Fruit fly (Drosophila melanogaster): ENCODE results near the gene SAK.
A peak's percentile ranks its signal among the peaks of the same experiment; 100 is the strongest.

Gene SAK

DNA sequence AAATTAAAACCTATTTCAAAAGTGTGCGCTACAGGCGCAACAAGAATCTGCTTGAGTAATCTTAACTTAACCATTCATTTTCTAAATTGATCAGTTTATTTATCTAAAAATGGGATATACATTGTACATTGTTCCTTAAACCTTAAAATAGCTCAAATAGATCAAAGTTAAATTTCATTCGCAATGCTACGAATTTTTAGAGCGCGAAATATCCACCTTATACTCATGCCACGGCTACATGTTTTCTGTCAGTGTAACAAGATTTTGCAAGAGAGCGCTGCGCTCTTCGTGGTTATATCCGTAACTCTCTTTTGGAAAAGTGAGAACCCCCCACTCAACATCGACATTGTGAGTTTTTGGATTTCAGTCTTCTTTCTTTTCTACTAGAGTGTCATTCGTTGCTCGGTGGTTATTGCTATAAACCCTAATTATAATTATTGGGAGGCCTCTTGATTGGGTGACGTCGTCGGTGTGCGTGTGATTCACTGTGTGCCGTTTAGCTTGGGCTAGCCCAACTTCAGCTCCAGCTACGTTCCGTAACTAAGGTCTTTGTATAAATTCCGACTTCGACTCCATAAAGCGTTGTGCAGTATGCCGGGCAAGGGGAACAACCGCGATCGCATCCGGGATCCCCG, 6.1 kb downstream of the SAK start (continued):
- TF ChIP-seq Ptx1 (GFP tag; IDR thresholded peaks at IDR 0.05) (peak; percentile 28; the same call in 1 of the 2 replicates), bowl (GFP tag; IDR thresholded peaks at IDR 0.05) (no peak), stc (GFP tag; IDR thresholded peaks at IDR 0.05) (no peak), CG7745 (tag; optimal IDR thresholded peaks at IDR 0.05) (peak; percentile 37), CG1602 (GFP tag; optimal IDR thresholded peaks at IDR 0.05) (no peak), CG2712 (tag; optimal IDR thresholded peaks at IDR 0.05) (peak; percentile 51), Med (GFP tag) (peak; percentile 71), corto (GFP tag; optimal IDR thresholded peaks at IDR 0.05) (no peak), C15 (GFP tag; IDR thresholded peaks at IDR 0.05) (no peak), sens-2 (GFP tag; IDR thresholded peaks at IDR 0.05) (no peak), CG9797 (GFP tag; optimal IDR thresholded peaks at IDR 0.05) (no peak), CG15696 (tag; optimal IDR thresholded peaks at IDR 0.05) (no peak), Nf-YC (tag; optimal IDR thresholded peaks at IDR 0.05) (no peak), jing (GFP tag; optimal IDR thresholded peaks at IDR 0.05) (no peak), emc (GFP tag; optimal IDR thresholded peaks at IDR 0.05) (no peak), cad (GFP tag; optimal IDR thresholded peaks at IDR 0.05) (no peak), org-1 (GFP tag; optimal IDR thresholded peaks at IDR 0.05) (no peak), Xbp1 (GFP tag; optimal IDR thresholded peaks at IDR 0.05) (peak; percentile 55), NK7.1 (GFP tag; optimal IDR thresholded peaks at IDR 0.05) (no peak), CG34224 (GFP tag; IDR thresholded peaks at IDR 0.05; ENCODE audit: partially characterized antibody) (no peak), CG9437 (GFP tag; optimal IDR thresholded peaks at IDR 0.05) (peak; percentile 19), bbx (GFP tag; IDR thresholded peaks at IDR 0.05; ENCODE audit: partially characterized antibody) (no peak; the same call in 1 of the 2 replicates), E2f1 (GFP tag; IDR thresholded peaks at IDR 0.05) (no peak), Dp (GFP tag; optimal IDR thresholded peaks at IDR 0.05) (no peak), dmrt99B (tag; optimal IDR thresholded peaks at IDR 0.05) (peak; percentile 50), ap (GFP tag; IDR thresholded peaks at IDR 0.05) (no peak), slbo (GFP tag; IDR thresholded peaks at IDR 0.05) (peak; percentile 57), CG6854 (GFP tag; optimal IDR thresholded peaks at IDR 0.05) (no peak), Hmr (GFP tag; optimal IDR thresholded peaks at IDR 0.05) (peak; percentile 48), CG32532 (GFP tag; IDR thresholded peaks at IDR 0.05) (0 out of 2 replicates have a peak, but pooled peaks have one; percentile 23), lmd (GFP tag; IDR thresholded peaks at IDR 0.05) (no peak), CG32767 (GFP tag; IDR thresholded peaks at IDR 0.05) (no peak), CG2875 (GFP tag; optimal IDR thresholded peaks at IDR 0.05) (peak; percentile 23), odd (GFP tag; optimal IDR thresholded peaks at IDR 0.05) (no peak), CG6683 (GFP tag; optimal IDR thresholded peaks at IDR 0.05) (no peak), ase (GFP tag; IDR thresholded peaks at IDR 0.05) (no peak), Mes4 (GFP tag; optimal IDR thresholded peaks at IDR 0.05) (no peak), CG12071 (GFP tag; optimal IDR thresholded peaks at IDR 0.05) (peak; percentile 23), klu (GFP tag; IDR thresholded peaks at IDR 0.05) (no peak), CrebB (tag; optimal IDR thresholded peaks at IDR 0.05) (no peak), kah (GFP tag; optimal IDR thresholded peaks at IDR 0.05) (no peak), HLH54F (GFP tag; optimal IDR thresholded peaks at IDR 0.05) (peak; percentile 6), Nf-YB (GFP tag; optimal IDR thresholded peaks at IDR 0.05) (no peak), tup (GFP tag; optimal IDR thresholded peaks at IDR 0.05) (no peak), GATAe (GFP tag; conservative IDR thresholded peaks at IDR 0.05) (no peak), ERR (GFP tag; optimal IDR thresholded peaks at IDR 0.05) (no peak), hth (optimal IDR thresholded peaks at IDR 0.05) (no peak), CG16813 (GFP tag; IDR thresholded peaks at IDR 0.05; ENCODE audit: partially characterized antibody) (no peak), exex (tag; optimal IDR thresholded peaks at IDR 0.05) (peak; percentile 82), CG4820 (GFP tag; optimal IDR thresholded peaks at IDR 0.05) (no peak), gsb-n (tag; optimal IDR thresholded peaks at IDR 0.05) (no peak)

Data from whole organism, embryonic.